Fruit fly (Drosophila melanogaster) whole organism, embryonic: ENCODE measurements around the gene CG5790.

ENCODE experiments used
- Adf1 ChIP-seq: fragments of 200-800 bp; sonication (Bioruptor generic); IDR thresholded peaks from 2 replicates; pipeline ENCODE4 v1.3.6; 2022; ENCODE audit warnings: missing biosample characterization, missing genetic modification characterization
- B-H2 ChIP-seq: fragments of 200-800 bp; sonication (Bioruptor generic); optimal IDR thresholded peaks from 2 replicates; lab custom pipeline; 2018; ENCODE audit warnings: missing biosample characterization, mild to moderate bottlenecking, missing genetic modification characterization
- Bgb ChIP-seq: fragments of 200-800 bp; sonication (Bioruptor generic); IDR thresholded peaks from 2 replicates; pipeline ENCODE4 v1.3.6; 2022; ENCODE audit warnings: missing biosample characterization, missing genetic modification characterization; ENCODE audit not compliant: partially characterized antibody
- CG10209 ChIP-seq: fragments of 200-800 bp; sonication (Bioruptor generic); optimal IDR thresholded peaks from 3 replicates; lab custom pipeline; 2017; ENCODE audit warnings: missing biosample characterization, mild to moderate bottlenecking, missing genetic modification characterization, missing genetic modification reagents
- CG10565 ChIP-seq: fragments of 200-800 bp; sonication (Bioruptor generic); optimal IDR thresholded peaks from 3 replicates; lab custom pipeline; 2016; ENCODE audit warnings: missing biosample characterization, mild to moderate bottlenecking, missing genetic modification characterization
- CG10979 ChIP-seq: fragments of 200-800 bp; sonication (Bioruptor generic); optimal IDR thresholded peaks from 2 replicates; lab custom pipeline; 2018; ENCODE audit warnings: missing biosample characterization, mild to moderate bottlenecking, missing genetic modification characterization, moderate library complexity
- CG15601 ChIP-seq: fragments of 200-800 bp; sonication (Bioruptor generic); optimal IDR thresholded peaks from 3 replicates; lab custom pipeline; 2019; ENCODE audit warnings: missing biosample characterization, mild to moderate bottlenecking, missing genetic modification characterization, moderate library complexity
- CG1602 ChIP-seq: fragments of 200-800 bp; sonication (Bioruptor generic); optimal IDR thresholded peaks from 3 replicates; lab custom pipeline; 2016; ENCODE audit warnings: missing biosample characterization, missing genetic modification characterization
- CG16779 ChIP-seq: fragments of 200-800 bp; sonication (Bioruptor generic); IDR thresholded peaks from 2 replicates; pipeline ENCODE4 v1.3.6; 2022; ENCODE audit warnings: missing biosample characterization, missing genetic modification characterization
- CG18262 ChIP-seq: fragments of 200-800 bp; optimal IDR thresholded peaks from 3 replicates; lab custom pipeline; 2019; ENCODE audit warnings: missing biosample characterization, mild to moderate bottlenecking, missing genetic modification characterization, moderate library complexity
- CG18476 ChIP-seq: fragments of 200-800 bp; sonication (Bioruptor generic); optimal IDR thresholded peaks from 2 replicates; lab custom pipeline; 2016; ENCODE audit warnings: missing biosample characterization, mild to moderate bottlenecking, missing genetic modification characterization
- CG2202 ChIP-seq: fragments of 200-800 bp; sonication (Bioruptor generic); optimal IDR thresholded peaks from 2 replicates; lab custom pipeline; 2018; ENCODE audit warnings: missing biosample characterization, mild to moderate bottlenecking, missing genetic modification characterization
- CG2678 ChIP-seq: fragments of 200-800 bp; sonication (Bioruptor generic); optimal IDR thresholded peaks from 3 replicates; lab custom pipeline; 2019; ENCODE audit warnings: missing biosample characterization, mild to moderate bottlenecking, missing genetic modification characterization, moderate library complexity
- CG6254 ChIP-seq: fragments of 200-800 bp; sonication (Bioruptor generic); optimal IDR thresholded peaks from 3 replicates; lab custom pipeline; 2017; ENCODE audit warnings: mild to moderate bottlenecking, missing biosample characterization, missing genetic modification reagents, missing genetic modification characterization
- CG6654 ChIP-seq: fragments of 200-800 bp; sonication (Bioruptor generic); optimal IDR thresholded peaks from 2 replicates; lab custom pipeline; 2017; ENCODE audit warnings: missing biosample characterization, mild to moderate bottlenecking, missing genetic modification characterization
- CG7271 ChIP-seq: fragments of 200-800 bp; sonication (Bioruptor generic); optimal IDR thresholded peaks from 2 replicates; lab custom pipeline; 2018; ENCODE audit warnings: missing biosample characterization, mild to moderate bottlenecking, missing genetic modification characterization, moderate library complexity
- CG7839 ChIP-seq: fragments of 200-800 bp; sonication (Bioruptor generic); optimal IDR thresholded peaks from 3 replicates; lab custom pipeline; 2018; ENCODE audit warnings: missing biosample characterization, mild to moderate bottlenecking, missing genetic modification characterization, moderate library complexity
- CHES-1-like ChIP-seq: fragments of 200-800 bp; sonication (Bioruptor generic); optimal IDR thresholded peaks from 2 replicates; lab custom pipeline; 2016; ENCODE audit warnings: missing biosample characterization, missing genetic modification characterization
- CTCF ChIP-seq: fragments of 200-800 bp; sonication (Bioruptor generic); optimal IDR thresholded peaks from 2 replicates; lab custom pipeline; 2017; ENCODE audit warnings: missing biosample characterization, mild to moderate bottlenecking, missing genetic modification characterization, moderate library complexity
- CoRest ChIP-seq: fragments of 200-800 bp; sonication (Bioruptor generic); optimal IDR thresholded peaks from 3 replicates; lab custom pipeline; 2018; ENCODE audit warnings: missing biosample characterization, mild to moderate bottlenecking, missing genetic modification characterization, moderate library complexity
- CrebB ChIP-seq: fragments of 200-800 bp; sonication (Bioruptor generic); optimal IDR thresholded peaks from 3 replicates; lab custom pipeline; 2018; ENCODE audit warnings: missing biosample characterization, mild to moderate bottlenecking, missing genetic modification characterization
- Fer2 ChIP-seq: fragments of 200-800 bp; sonication (Bioruptor generic); optimal IDR thresholded peaks from 2 replicates; lab custom pipeline; 2018; ENCODE audit warnings: missing biosample characterization, mild to moderate bottlenecking, missing genetic modification characterization, moderate library complexity
- GATAe ChIP-seq: fragments of 200-800 bp; sonication (Bioruptor generic); conservative IDR thresholded peaks from 2 replicates; pipeline ENCODE4 v1.3.6; 2022; ENCODE audit warnings: missing biosample characterization, missing genetic modification characterization
- HLH3B ChIP-seq: fragments of 200-800 bp; sonication (Bioruptor generic); IDR thresholded peaks from 2 replicates; pipeline ENCODE4 v1.3.6; 2022; ENCODE audit warnings: missing biosample characterization, missing genetic modification characterization
- HLH4C ChIP-seq: fragments of 200-800 bp; sonication (Bioruptor generic); IDR thresholded peaks from 3 replicates; pipeline ENCODE4 v1.3.6; 2022; ENCODE audit warnings: missing biosample characterization, missing genetic modification characterization; ENCODE audit not compliant: partially characterized antibody
- Hmx ChIP-seq: fragments of 200-800 bp; sonication (Bioruptor generic); optimal IDR thresholded peaks from 2 replicates; lab custom pipeline; 2016; ENCODE audit warnings: missing biosample characterization, missing genetic modification characterization
- Mrtf ChIP-seq: fragments of 200-800 bp; sonication (Bioruptor generic); IDR thresholded peaks from 3 replicates; pipeline ENCODE4 v1.3.6; 2022; ENCODE audit warnings: missing biosample characterization, missing genetic modification characterization
- Nf-YC ChIP-seq: fragments of 200-800 bp; optimal IDR thresholded peaks from 3 replicates; lab custom pipeline; 2019; ENCODE audit warnings: missing biosample characterization, mild to moderate bottlenecking, missing genetic modification characterization, moderate library complexity
- Opbp ChIP-seq: fragments of 200-800 bp; sonication (Bioruptor generic); IDR thresholded peaks from 3 replicates; pipeline ENCODE4 v1.3.6; 2022; ENCODE audit warnings: missing biosample characterization, missing genetic modification characterization; ENCODE audit not compliant: partially characterized antibody
- Stat92E ChIP-seq, 3 experiments: fragments of >200 bp in 2 of 3; fragments of 200-800 bp in 1 of 3; sonication (Bioruptor generic) in 1 of 3; optimal IDR thresholded peaks; 2 replicates each; lab custom pipeline; 2017 to 2019; ENCODE audit warnings: missing biosample characterization in 3 of 3, missing genetic modification characterization in 3 of 3, mild to moderate bottlenecking in 1 of 3, moderate library complexity in 1 of 3
- Taf1 ChIP-seq: fragments of 200-800 bp; sonication (Bioruptor generic); IDR thresholded peaks from 2 replicates; pipeline ENCODE4 v1.3.6; 2022; ENCODE audit warnings: missing biosample characterization, missing genetic modification characterization
- ash1 ChIP-seq: fragments of 200-800 bp; sonication (Bioruptor generic); optimal IDR thresholded peaks from 2 replicates; lab custom pipeline; 2018; ENCODE audit warnings: missing biosample characterization, mild to moderate bottlenecking, missing genetic modification characterization
- btn ChIP-seq: fragments of 200-800 bp; sonication (Bioruptor generic); optimal IDR thresholded peaks from 2 replicates; lab custom pipeline; 2016; ENCODE audit warnings: missing biosample characterization, missing genetic modification characterization
- ci ChIP-seq: fragments of 200-800 bp; sonication (Bioruptor generic); IDR thresholded peaks from 3 replicates; pipeline ENCODE4 v1.3.6; 2022; ENCODE audit warnings: missing biosample characterization, missing genetic modification characterization
- corto ChIP-seq: fragments of 200-800 bp; sonication (Bioruptor generic); optimal IDR thresholded peaks from 2 replicates; lab custom pipeline; 2016; ENCODE audit warnings: missing biosample characterization, mild to moderate bottlenecking, missing genetic modification characterization, moderate library complexity
- dm ChIP-seq: fragments of 200-800 bp; sonication (Bioruptor generic); optimal IDR thresholded peaks from 3 replicates; lab custom pipeline; 2016; ENCODE audit warnings: missing biosample characterization, missing genetic modification characterization
- eve ChIP-seq, 2 experiments: fragments of >200 bp; optimal IDR thresholded peaks; 2 replicates each; lab custom pipeline; 2017; ENCODE audit warnings: missing biosample characterization in 2 of 2, missing genetic modification characterization in 2 of 2
- gce ChIP-seq: fragments of 200-800 bp; sonication (Bioruptor generic); IDR thresholded peaks from 3 replicates; pipeline ENCODE4 v1.3.6; 2022; ENCODE audit warnings: missing biosample characterization, missing genetic modification characterization
- hbn ChIP-seq: fragments of 200-800 bp; sonication (Bioruptor generic); IDR thresholded peaks from 2 replicates; pipeline ENCODE4 v1.3.6; 2022; ENCODE audit warnings: missing biosample characterization, missing genetic modification characterization; ENCODE audit not compliant: partially characterized antibody
- kay ChIP-seq: fragments of 200-800 bp; sonication (Bioruptor generic); optimal IDR thresholded peaks from 2 replicates; lab custom pipeline; 2016; ENCODE audit warnings: missing biosample characterization, missing genetic modification characterization
- ken ChIP-seq: fragments of 200-800 bp; sonication (Bioruptor generic); IDR thresholded peaks from 3 replicates; pipeline ENCODE4 v1.3.6; 2022; ENCODE audit warnings: missing biosample characterization, missing genetic modification characterization
- mirr ChIP-seq: fragments of 200-800 bp; sonication (Bioruptor generic); optimal IDR thresholded peaks from 3 replicates; lab custom pipeline; 2018; ENCODE audit warnings: missing biosample characterization, mild to moderate bottlenecking, missing genetic modification characterization
- nau ChIP-seq: fragments of 200-800 bp; sonication (Bioruptor generic); optimal IDR thresholded peaks from 3 replicates; lab custom pipeline; 2017; ENCODE audit warnings: missing biosample characterization, mild to moderate bottlenecking, missing genetic modification characterization, missing genetic modification reagents
- repo ChIP-seq: fragments of 200-800 bp; sonication (Bioruptor generic); optimal IDR thresholded peaks from 2 replicates; lab custom pipeline; 2016; ENCODE audit warnings: missing biosample characterization, missing genetic modification characterization
- run ChIP-seq: fragments of 200-800 bp; sonication (Bioruptor generic); optimal IDR thresholded peaks from 3 replicates; lab custom pipeline; 2018; ENCODE audit warnings: missing biosample characterization, mild to moderate bottlenecking, missing genetic modification characterization
- schlank ChIP-seq: fragments of 200-800 bp; sonication (Bioruptor generic); optimal IDR thresholded peaks from 2 replicates; lab custom pipeline; 2018; ENCODE audit warnings: missing biosample characterization, mild to moderate bottlenecking, missing genetic modification characterization
- slou ChIP-seq: fragments of 200-800 bp; sonication (Bioruptor generic); optimal IDR thresholded peaks from 3 replicates; lab custom pipeline; 2016; ENCODE audit warnings: missing biosample characterization, missing genetic modification characterization
- sug ChIP-seq: fragments of 200-800 bp; optimal IDR thresholded peaks from 2 replicates; lab custom pipeline; 2019; ENCODE audit warnings: missing biosample characterization, mild to moderate bottlenecking, missing genetic modification characterization, moderate library complexity
- wdn ChIP-seq: fragments of 200-800 bp; sonication (Bioruptor generic); IDR thresholded peaks from 2 replicates; pipeline ENCODE4 v1.3.6; 2022; ENCODE audit warnings: missing biosample characterization, missing genetic modification characterization
- yki ChIP-seq: fragments of >200 bp; optimal IDR thresholded peaks from 3 replicates; lab custom pipeline; 2018

CG5790 gene

DNA sequence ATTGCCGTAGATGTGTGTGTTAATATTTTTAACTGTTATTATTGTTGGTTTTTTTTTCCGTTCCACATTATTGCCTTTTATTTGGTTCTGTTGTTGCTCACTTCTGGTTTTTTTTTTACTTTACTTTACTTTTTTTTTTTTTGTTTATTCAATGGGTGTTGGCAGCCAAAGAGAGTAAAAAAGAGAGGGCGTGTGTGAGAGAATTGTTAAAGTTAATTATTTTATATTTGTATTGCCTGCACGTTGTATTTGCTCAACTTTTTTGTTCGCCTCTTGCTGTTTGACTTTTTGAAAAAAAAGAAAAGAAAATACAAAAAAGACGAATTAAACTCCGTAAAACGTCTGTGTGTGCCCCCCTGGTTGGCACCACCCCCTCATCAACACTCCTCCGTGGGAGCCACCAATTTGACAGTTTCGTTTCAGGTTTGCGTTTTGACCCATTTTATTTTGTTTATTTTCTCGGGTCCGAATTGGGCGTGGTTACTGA, 33.0 kb downstream of the CG5790 start (continued):
- no peak for TF ChIP-seq Bgb (GFP tag; lab: Robert Waterston, UW)
- no peak for TF ChIP-seq gce (GFP tag; lab: Robert Waterston, UW)
- no peak for TF ChIP-seq CG16779 (GFP tag; lab: Robert Waterston, UW)
- TF ChIP-seq kay (GFP tag; lab: Kevin White, UChicago) = no peak
- TF ChIP-seq CrebB = no peak
- TF ChIP-seq sug (tag; lab: Kevin White, UChicago) = peak; percentile 14
- TF ChIP-seq Nf-YC (tag; lab: Kevin White, UChicago) = no peak
- TF ChIP-seq HLH3B (GFP tag; lab: Robert Waterston, UW) = no peak
- no peak for TF ChIP-seq Mrtf (GFP tag; lab: Robert Waterston, UW)
- TF ChIP-seq ken (GFP tag; lab: Robert Waterston, UW) = no peak
- no peak for TF ChIP-seq HLH4C (GFP tag; lab: Robert Waterston, UW)
- TF ChIP-seq btn (GFP tag; lab: Kevin White, UChicago) = no peak
- TF ChIP-seq CG6254 (GFP tag; lab: Kevin White, UChicago) = no peak
- no peak for TF ChIP-seq CG18262
- no peak for TF ChIP-seq CTCF (GFP tag; lab: Kevin White, UChicago)
- TF ChIP-seq CG6654 (GFP tag; lab: Kevin White, UChicago) = no peak
- no peak for TF ChIP-seq eve (GFP tag; optimal IDR thresholded peaks at IDR 0.05; lab: Kevin White, UChicago)
- no peak for TF ChIP-seq CG1602 (GFP tag; lab: Kevin White, UChicago)
- TF ChIP-seq dm = no peak
- TF ChIP-seq CoRest (tag; lab: Kevin White, UChicago) = peak; percentile 4
- TF ChIP-seq CG2678 (tag; lab: Kevin White, UChicago) = peak; percentile 30
- TF ChIP-seq hbn = no peak
- TF ChIP-seq Opbp = no peak
- no peak for TF ChIP-seq Taf1 (GFP tag; lab: Robert Waterston, UW)
- no peak for TF ChIP-seq repo (GFP tag; lab: Kevin White, UChicago)
- no peak for TF ChIP-seq mirr (GFP tag; lab: Kevin White, UChicago)
- no peak for TF ChIP-seq Fer2 (tag; lab: Kevin White, UChicago)
- TF ChIP-seq Stat92E (GFP tag; optimal IDR thresholded peaks at IDR 0.05; lab: Kevin White, UChicago) = no peak
- TF ChIP-seq nau (GFP tag; lab: Kevin White, UChicago) = no peak
- TF ChIP-seq GATAe (GFP tag; lab: Robert Waterston, UW) = no peak
- no peak for TF ChIP-seq CG7271 (tag; lab: Kevin White, UChicago)
- TF ChIP-seq CG10209 (GFP tag; lab: Kevin White, UChicago) = no peak
- no peak for TF ChIP-seq B-H2 (GFP tag; lab: Kevin White, UChicago)
- no peak for TF ChIP-seq CG7839 (tag; lab: Kevin White, UChicago)
- TF ChIP-seq yki = no peak
- no peak for TF ChIP-seq CG15601 (tag; lab: Kevin White, UChicago)
- 0 out of 3 replicates have a peak, but pooled peaks have one; percentile 22 for TF ChIP-seq ci (GFP tag; lab: Robert Waterston, UW)
- TF ChIP-seq wdn = 0 out of 2 replicates have a peak, but pooled peaks have one; percentile 19
- no peak for TF ChIP-seq run
- no peak for TF ChIP-seq CHES-1-like (GFP tag; lab: Kevin White, UChicago)
- TF ChIP-seq corto (GFP tag; lab: Kevin White, UChicago) = peak; percentile 28
- TF ChIP-seq ash1 = no peak
- TF ChIP-seq CG10565 (GFP tag; lab: Kevin White, UChicago) = no peak
- TF ChIP-seq CG2202 = no peak
- no peak for TF ChIP-seq Hmx (GFP tag; lab: Kevin White, UChicago)
- TF ChIP-seq CG18476 (GFP tag; lab: Kevin White, UChicago) = no peak
- TF ChIP-seq Adf1 (GFP tag; lab: Robert Waterston, UW) = no peak
- TF ChIP-seq slou (GFP tag; lab: Kevin White, UChicago) = no peak
- TF ChIP-seq CG10979 = no peak
- TF ChIP-seq schlank (tag; lab: Kevin White, UChicago) = no peak
